Worm (Caenorhabditis elegans): ENCODE results near the gene Y60A3A.8.

DNA sequence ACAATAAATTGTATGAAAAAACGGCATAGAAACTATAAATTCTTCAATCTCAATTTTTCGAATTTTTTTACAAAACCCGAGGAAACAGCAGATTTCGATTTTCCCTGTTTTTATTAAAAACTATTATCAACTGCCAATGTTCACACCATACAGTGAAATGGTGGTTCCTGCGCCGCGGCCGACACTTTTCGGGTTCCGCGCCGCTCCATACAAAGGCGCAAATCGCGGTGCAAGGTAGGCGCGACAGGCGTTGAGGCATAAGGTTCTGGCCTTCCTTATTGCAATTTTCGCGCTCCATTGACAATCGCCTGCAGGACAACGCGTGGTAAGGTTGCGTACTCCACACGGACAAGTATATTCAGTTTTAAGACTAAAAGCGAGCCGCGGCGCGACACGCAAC, 37.0 kb downstream of the Y60A3A.8 start:
- TF ChIP-seq mdl-1 (tag; optimal IDR thresholded peaks at IDR 0.05) (no peak), ces-1 (GFP tag; optimal IDR thresholded peaks at IDR 0.05) (no peak), ama-1 (optimal IDR thresholded peaks at IDR 0.05) (no peak), fkh-10 (GFP tag; optimal IDR thresholded peaks at IDR 0.05) (no peak), lsy-2 (tag; optimal IDR thresholded peaks at IDR 0.05) (no peak), hlh-11 (tag; optimal IDR thresholded peaks at IDR 0.05) (no peak), pha-4 (GFP tag; IDR thresholded peaks at IDR 0.05) (no peak), pha-4 (tag; optimal IDR thresholded peaks at IDR 0.05) (no peak), egl-27 (tag; optimal IDR thresholded peaks at IDR 0.05) (no peak), unc-39 (tag; optimal IDR thresholded peaks at IDR 0.05) (no peak), ceh-28 (tag; optimal IDR thresholded peaks at IDR 0.05) (no peak)

Measured in whole organism, L4 larva.